Worm (Caenorhabditis elegans) whole organism, midembryonic: ENCODE measurements around the gene sqt-1.

Experiments used
- T22C8.4 ChIP-seq: fragments of 200-800 bp; sonication (Bioruptor generic); IDR thresholded peaks from 2 replicates; pipeline ENCODE4 v1.3.6; 2022; ENCODE audit warnings: missing genetic modification characterization, missing compliant biosample characterization
- cog-1 ChIP-seq: sonication (generic microtip); optimal IDR thresholded peaks from 2 replicates; lab custom pipeline; 2016; ENCODE audit warnings: missing genetic modification characterization, missing compliant biosample characterization
- flt-1 ChIP-seq: fragments of 200-800 bp; sonication (Bioruptor generic); IDR thresholded peaks from 2 replicates; pipeline ENCODE4 v1.3.6; 2022; ENCODE audit warnings: missing genetic modification characterization, missing compliant biosample characterization
- klf-2 ChIP-seq: fragments of 200-800 bp; sonication (Bioruptor generic); conservative IDR thresholded peaks from 2 replicates; pipeline ENCODE4 v1.3.6; 2022; ENCODE audit warnings: missing genetic modification reagents, missing genetic modification characterization, missing compliant biosample characterization
- med-1 ChIP-seq: sonication (generic microtip); optimal IDR thresholded peaks from 2 replicates; lab custom pipeline; 2017; ENCODE audit warnings: missing genetic modification characterization, mild to moderate bottlenecking, missing compliant biosample characterization, antibody characterized with exemption, missing genetic modification reagents; ENCODE audit not compliant: insufficient read depth
- ref-1 ChIP-seq: fragments of 200-800 bp; sonication (Bioruptor generic); conservative IDR thresholded peaks from 2 replicates; pipeline ENCODE4 v1.3.6; 2022; ENCODE audit warnings: missing genetic modification reagents, missing genetic modification characterization, missing compliant biosample characterization
- tab-1 ChIP-seq: fragments of 200-800 bp; sonication (Bioruptor generic); IDR thresholded peaks from 2 replicates; pipeline ENCODE4 v1.3.6; 2022; ENCODE audit warnings: missing genetic modification characterization, missing compliant biosample characterization
- ztf-23 ChIP-seq: fragments of 200-800 bp; sonication (Bioruptor generic); IDR thresholded peaks from 2 replicates; pipeline ENCODE4 v1.3.6; 2022; ENCODE audit warnings: missing genetic modification reagents, missing genetic modification characterization, missing compliant biosample characterization
- ztf-29 ChIP-seq: fragments of 200-800 bp; sonication (Bioruptor generic); IDR thresholded peaks from 2 replicates; pipeline ENCODE4 v1.3.6; 2022; ENCODE audit warnings: missing genetic modification reagents, missing genetic modification characterization, missing compliant biosample characterization

- no peak for TF ChIP-seq tab-1 (GFP tag; lab: Robert Waterston, UW)
- no peak for TF ChIP-seq ztf-23 (GFP tag; lab: Robert Waterston, UW)
- no peak for TF ChIP-seq ztf-29 (GFP tag; lab: Robert Waterston, UW)
- TF ChIP-seq T22C8.4 (GFP tag; lab: Robert Waterston, UW), result no peak
- no peak for TF ChIP-seq flt-1 (GFP tag; lab: Robert Waterston, UW)
- TF ChIP-seq cog-1, result no peak
- TF ChIP-seq med-1 (GFP tag; lab: Kevin White, UChicago), result no peak
- TF ChIP-seq klf-2, result no peak
- TF ChIP-seq ref-1, result no peak
Measured at ce11 chrII:11336163-11336562, 1.5 kb downstream of the sqt-1 start.
